Fruit fly (Drosophila melanogaster) whole organism, embryonic: Measurements from ENCODE around the gene Osi19.
A peak's percentile ranks its signal among the peaks of the same experiment; 100 is the strongest.

ENCODE experiments used
- Atf3 ChIP-seq: fragments of 200-800 bp; sonication (Bioruptor generic); optimal IDR thresholded peaks from 3 replicates; lab custom pipeline; 2016; ENCODE audit warnings: missing biosample characterization, missing genetic modification characterization
- BEAF-32 ChIP-seq: fragments of 200-800 bp; sonication (Bioruptor generic); optimal IDR thresholded peaks from 3 replicates; lab custom pipeline; 2017; ENCODE audit warnings: missing biosample characterization, missing genetic modification characterization, mild to moderate bottlenecking, moderate library complexity, missing genetic modification reagents
- CG1233 ChIP-seq: fragments of 200-800 bp; sonication (Bioruptor generic); optimal IDR thresholded peaks from 4 replicates; lab custom pipeline; 2018; ENCODE audit warnings: missing biosample characterization, mild to moderate bottlenecking, missing genetic modification characterization
- CG14860 ChIP-seq: fragments of 200-800 bp; sonication (Bioruptor generic); IDR thresholded peaks from 3 replicates; pipeline ENCODE4 v1.3.6; 2022; ENCODE audit warnings: missing biosample characterization, missing genetic modification characterization; ENCODE audit not compliant: partially characterized antibody
- CG1603 ChIP-seq: fragments of 200-800 bp; sonication (Bioruptor generic); optimal IDR thresholded peaks from 2 replicates; lab custom pipeline; 2019; ENCODE audit warnings: missing biosample characterization, mild to moderate bottlenecking, missing genetic modification characterization, moderate library complexity
- CG17829 ChIP-seq: fragments of 200-800 bp; optimal IDR thresholded peaks from 2 replicates; lab custom pipeline; 2019; ENCODE audit warnings: missing biosample characterization, mild to moderate bottlenecking, missing genetic modification characterization, moderate library complexity
- CG18262 ChIP-seq: fragments of 200-800 bp; optimal IDR thresholded peaks from 3 replicates; lab custom pipeline; 2019; ENCODE audit warnings: missing biosample characterization, mild to moderate bottlenecking, missing genetic modification characterization, moderate library complexity
- CG2129 ChIP-seq: fragments of 200-800 bp; sonication (Bioruptor generic); IDR thresholded peaks from 2 replicates; pipeline ENCODE4 v1.3.6; 2022; ENCODE audit warnings: missing biosample characterization, missing genetic modification characterization; ENCODE audit not compliant: partially characterized antibody
- CG2712 ChIP-seq: fragments of 200-800 bp; optimal IDR thresholded peaks from 3 replicates; lab custom pipeline; 2019; ENCODE audit warnings: missing biosample characterization, mild to moderate bottlenecking, missing genetic modification characterization, moderate library complexity
- CG30403 ChIP-seq: fragments of 200-800 bp; sonication (Bioruptor generic); optimal IDR thresholded peaks from 3 replicates; lab custom pipeline; 2016; ENCODE audit warnings: missing biosample characterization, missing genetic modification characterization
- CG31365 ChIP-seq: fragments of 200-800 bp; sonication (Bioruptor generic); optimal IDR thresholded peaks from 2 replicates; lab custom pipeline; 2018; ENCODE audit warnings: missing biosample characterization, mild to moderate bottlenecking, missing genetic modification characterization
- CG3281 ChIP-seq: fragments of 200-800 bp; sonication (Bioruptor generic); optimal IDR thresholded peaks from 3 replicates; lab custom pipeline; 2017; ENCODE audit warnings: missing biosample characterization, mild to moderate bottlenecking, missing genetic modification characterization
- CG42726 ChIP-seq: fragments of 200-800 bp; sonication (Bioruptor generic); IDR thresholded peaks from 2 replicates; pipeline ENCODE4 v1.3.6; 2022; ENCODE audit warnings: missing biosample characterization, missing genetic modification characterization; ENCODE audit not compliant: partially characterized antibody
- CG4707 ChIP-seq: fragments of 200-800 bp; sonication (Bioruptor generic); optimal IDR thresholded peaks from 2 replicates; lab custom pipeline; 2018; ENCODE audit warnings: missing biosample characterization, mild to moderate bottlenecking, missing genetic modification characterization, moderate library complexity
- CG6654 ChIP-seq: fragments of 200-800 bp; sonication (Bioruptor generic); optimal IDR thresholded peaks from 2 replicates; lab custom pipeline; 2017; ENCODE audit warnings: missing biosample characterization, mild to moderate bottlenecking, missing genetic modification characterization
- CG7839 ChIP-seq: fragments of 200-800 bp; sonication (Bioruptor generic); optimal IDR thresholded peaks from 3 replicates; lab custom pipeline; 2018; ENCODE audit warnings: missing biosample characterization, mild to moderate bottlenecking, missing genetic modification characterization, moderate library complexity
- CG7928 ChIP-seq: fragments of 200-800 bp; sonication (Bioruptor generic); optimal IDR thresholded peaks from 2 replicates; lab custom pipeline; 2017; ENCODE audit warnings: missing biosample characterization, mild to moderate bottlenecking, missing genetic modification characterization
- CG9727 ChIP-seq: fragments of 200-800 bp; sonication (Bioruptor generic); optimal IDR thresholded peaks from 3 replicates; lab custom pipeline; 2017; ENCODE audit warnings: missing biosample characterization, mild to moderate bottlenecking, missing genetic modification characterization
- Dbx ChIP-seq: fragments of 200-800 bp; sonication (Bioruptor generic); IDR thresholded peaks from 3 replicates; pipeline ENCODE4 v1.3.6; 2022; ENCODE audit warnings: missing biosample characterization, missing genetic modification characterization
- Ets97D ChIP-seq: fragments of 200-800 bp; sonication (Bioruptor generic); optimal IDR thresholded peaks from 3 replicates; lab custom pipeline; 2016; ENCODE audit warnings: missing biosample characterization, missing genetic modification characterization
- Fer1 ChIP-seq: fragments of 200-800 bp; sonication (Bioruptor generic); optimal IDR thresholded peaks from 2 replicates; lab custom pipeline; 2017; ENCODE audit warnings: missing biosample characterization, mild to moderate bottlenecking, missing genetic modification characterization
- H2.0 ChIP-seq: fragments of 200-800 bp; sonication (Bioruptor generic); IDR thresholded peaks from 2 replicates; pipeline ENCODE4 v1.3.6; 2022; ENCODE audit warnings: missing biosample characterization, missing genetic modification characterization
- HmgZ ChIP-seq: fragments of 200-800 bp; sonication (Bioruptor generic); optimal IDR thresholded peaks from 2 replicates; lab custom pipeline; 2018; ENCODE audit warnings: missing biosample characterization, mild to moderate bottlenecking, missing genetic modification characterization
- Lhr ChIP-seq: fragments of 200-800 bp; sonication (Bioruptor generic); optimal IDR thresholded peaks from 3 replicates; lab custom pipeline; 2017; ENCODE audit warnings: mild to moderate bottlenecking, missing biosample characterization, missing genetic modification reagents, missing genetic modification characterization
- MBD-R2 ChIP-seq: fragments of 200-800 bp; sonication (Bioruptor generic); IDR thresholded peaks from 2 replicates; pipeline ENCODE4 v1.3.6; 2022; ENCODE audit warnings: missing biosample characterization, missing genetic modification characterization
- Meics ChIP-seq: fragments of 200-800 bp; sonication (Bioruptor generic); optimal IDR thresholded peaks from 2 replicates; lab custom pipeline; 2017; ENCODE audit warnings: missing biosample characterization, mild to moderate bottlenecking, missing genetic modification characterization
- Nf-YC ChIP-seq: fragments of 200-800 bp; optimal IDR thresholded peaks from 3 replicates; lab custom pipeline; 2019; ENCODE audit warnings: missing biosample characterization, mild to moderate bottlenecking, missing genetic modification characterization, moderate library complexity
- Opbp ChIP-seq: fragments of 200-800 bp; sonication (Bioruptor generic); IDR thresholded peaks from 3 replicates; pipeline ENCODE4 v1.3.6; 2022; ENCODE audit warnings: missing biosample characterization, missing genetic modification characterization; ENCODE audit not compliant: partially characterized antibody
- Sox100B ChIP-seq: fragments of 200-800 bp; sonication (Bioruptor generic); optimal IDR thresholded peaks from 3 replicates; lab custom pipeline; 2018; ENCODE audit warnings: missing biosample characterization, mild to moderate bottlenecking, missing genetic modification characterization
- Ssrp ChIP-seq: fragments of 200-800 bp; sonication (Bioruptor generic); optimal IDR thresholded peaks from 2 replicates; lab custom pipeline; 2018; ENCODE audit warnings: missing biosample characterization, mild to moderate bottlenecking, missing genetic modification characterization, moderate library complexity
- YL-1 ChIP-seq: fragments of 200-800 bp; sonication (Bioruptor generic); optimal IDR thresholded peaks from 3 replicates; lab custom pipeline; 2017; ENCODE audit warnings: missing biosample characterization, mild to moderate bottlenecking, missing genetic modification characterization
- ab ChIP-seq: fragments of 200-800 bp; sonication (Bioruptor generic); optimal IDR thresholded peaks from 2 replicates; lab custom pipeline; 2016; ENCODE audit warnings: missing biosample characterization, missing genetic modification characterization
- bcd ChIP-seq: fragments of 200-800 bp; sonication (Bioruptor generic); optimal IDR thresholded peaks from 2 replicates; lab custom pipeline; 2017; ENCODE audit warnings: missing biosample characterization, mild to moderate bottlenecking, missing genetic modification characterization
- dm ChIP-seq: fragments of 200-800 bp; sonication (Bioruptor generic); optimal IDR thresholded peaks from 3 replicates; lab custom pipeline; 2016; ENCODE audit warnings: missing biosample characterization, missing genetic modification characterization
- fd64A ChIP-seq: fragments of 200-800 bp; sonication (Bioruptor generic); optimal IDR thresholded peaks from 3 replicates; lab custom pipeline; 2018; ENCODE audit warnings: missing biosample characterization, mild to moderate bottlenecking, missing genetic modification characterization
- gcm2 ChIP-seq: fragments of 200-800 bp; sonication (Bioruptor generic); optimal IDR thresholded peaks from 2 replicates; lab custom pipeline; 2016; ENCODE audit warnings: missing biosample characterization, missing genetic modification characterization
- gfzf ChIP-seq: fragments of 200-800 bp; sonication (Bioruptor generic); optimal IDR thresholded peaks from 2 replicates; lab custom pipeline; 2016; ENCODE audit warnings: missing biosample characterization, mild to moderate bottlenecking, missing genetic modification characterization, moderate library complexity
- grau ChIP-seq: fragments of 200-800 bp; optimal IDR thresholded peaks from 3 replicates; lab custom pipeline; 2019; ENCODE audit warnings: missing biosample characterization, mild to moderate bottlenecking, missing genetic modification characterization, moderate library complexity
- gsb ChIP-seq: fragments of 200-800 bp; sonication (Bioruptor generic); IDR thresholded peaks from 2 replicates; pipeline ENCODE4 v1.3.6; 2022; ENCODE audit warnings: missing biosample characterization, missing genetic modification characterization
- hb ChIP-seq: fragments of 200-800 bp; sonication (Bioruptor generic); IDR thresholded peaks from 3 replicates; pipeline ENCODE4 v1.3.6; 2022; ENCODE audit warnings: missing biosample characterization, missing genetic modification characterization; ENCODE audit not compliant: partially characterized antibody
- hbn ChIP-seq: fragments of 200-800 bp; sonication (Bioruptor generic); IDR thresholded peaks from 2 replicates; pipeline ENCODE4 v1.3.6; 2022; ENCODE audit warnings: missing biosample characterization, missing genetic modification characterization; ENCODE audit not compliant: partially characterized antibody
- jing ChIP-seq: fragments of 200-800 bp; sonication (Bioruptor generic); optimal IDR thresholded peaks from 2 replicates; lab custom pipeline; 2018; ENCODE audit warnings: missing biosample characterization, mild to moderate bottlenecking, missing genetic modification characterization
- phol ChIP-seq: fragments of 200-800 bp; sonication (Bioruptor generic); optimal IDR thresholded peaks from 3 replicates; lab custom pipeline; 2018; ENCODE audit warnings: missing biosample characterization, mild to moderate bottlenecking, missing genetic modification characterization, moderate library complexity
- tll ChIP-seq, 2 experiments: fragments of 200-800 bp in 1 of 2; fragments of >200 bp in 1 of 2; sonication (Bioruptor generic) in 1 of 2; optimal IDR thresholded peaks; 2 replicates each; lab custom pipeline; 2017 to 2019; ENCODE audit warnings: missing biosample characterization in 2 of 2, missing genetic modification characterization in 2 of 2, mild to moderate bottlenecking in 1 of 2, moderate library complexity in 1 of 2
- trem ChIP-seq: fragments of 200-800 bp; optimal IDR thresholded peaks from 3 replicates; lab custom pipeline; 2019; ENCODE audit warnings: missing biosample characterization, mild to moderate bottlenecking, missing genetic modification characterization, moderate library complexity
- twi ChIP-seq: fragments of 200-800 bp; optimal IDR thresholded peaks from 2 replicates; lab custom pipeline; 2019; ENCODE audit warnings: missing biosample characterization, mild to moderate bottlenecking, missing genetic modification characterization, moderate library complexity
- usp ChIP-seq: fragments of >200 bp; optimal IDR thresholded peaks from 2 replicates; lab custom pipeline; 2017; ENCODE audit warnings: missing biosample characterization, missing genetic modification characterization
- vnd ChIP-seq: fragments of 200-800 bp; sonication (Bioruptor generic); IDR thresholded peaks from 3 replicates; pipeline ENCODE4 v1.3.6; 2022; ENCODE audit warnings: missing biosample characterization, missing genetic modification characterization; ENCODE audit not compliant: partially characterized antibody
- zfh2 ChIP-seq: fragments of 200-800 bp; sonication (Bioruptor generic); optimal IDR thresholded peaks from 2 replicates; lab custom pipeline; 2016; ENCODE audit warnings: missing biosample characterization, missing genetic modification characterization

Osi19 gene

DNA sequence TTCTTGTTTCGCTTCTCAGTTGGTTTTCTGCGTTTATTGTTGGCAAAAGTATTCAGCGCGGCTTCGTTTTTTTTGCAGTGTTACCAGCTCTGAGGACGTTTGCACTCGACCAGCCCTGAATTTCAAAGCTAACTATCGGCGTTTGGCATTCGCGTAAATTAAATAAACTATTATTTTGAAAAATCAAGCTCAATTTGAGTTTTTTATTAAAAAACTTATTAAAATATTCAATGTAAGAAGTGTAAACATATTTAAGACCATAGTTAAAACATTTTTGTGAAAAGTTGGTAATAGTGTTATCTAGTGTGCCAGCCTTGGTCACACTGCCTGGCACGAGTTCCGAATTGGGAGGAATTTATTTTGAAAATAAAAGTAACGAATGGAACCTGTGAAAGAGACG is 10.7 kb downstream of the Osi19 start, which contains the start of the genes SmD2 and CG18048 (continued):
- TF ChIP-seq gcm2 (GFP tag; lab: Kevin White, UChicago) (no peak), tll (GFP tag; optimal IDR thresholded peaks at IDR 0.05; lab: Kevin White, UChicago) (peak in 1 of 2 experiments; percentile 27), twi (tag; lab: Kevin White, UChicago) (no peak), ab (no peak), grau (peak; percentile 33), jing (GFP tag; lab: Kevin White, UChicago) (no peak), zfh2 (GFP tag; lab: Kevin White, UChicago) (peak; percentile 13), dm (GFP tag; lab: Kevin White, UChicago) (peak; percentile 68), Ssrp (peak; percentile 16), CG1603 (tag; lab: Kevin White, UChicago) (peak; percentile 13), HmgZ (peak; percentile 52), Opbp (GFP tag; lab: Robert Waterston, UW) (peak; percentile 65; the same call in 1 of the 3 replicates), usp (GFP tag; lab: Kevin White, UChicago) (no peak), fd64A (GFP tag; lab: Kevin White, UChicago) (no peak), CG18262 (tag; lab: Kevin White, UChicago) (peak; percentile 9), Nf-YC (tag; lab: Kevin White, UChicago) (peak; percentile 18), gfzf (GFP tag; lab: Kevin White, UChicago) (peak; percentile 86), Lhr (GFP tag; lab: Kevin White, UChicago) (peak; percentile 57), MBD-R2 (GFP tag; lab: Robert Waterston, UW) (peak; percentile 92), vnd (GFP tag; lab: Robert Waterston, UW) (peak; percentile 75), CG2129 (GFP tag; lab: Robert Waterston, UW) (peak; percentile 54), CG1233 (GFP tag; lab: Kevin White, UChicago) (no peak), CG17829 (tag; lab: Kevin White, UChicago) (peak; percentile 45), Dbx (GFP tag; lab: Robert Waterston, UW) (0 out of 3 replicates have a peak, but pooled peaks have one; percentile 34), CG3281 (GFP tag; lab: Kevin White, UChicago) (no peak), CG4707 (no peak), BEAF-32 (peak; percentile 88), CG42726 (peak; percentile 39; the same call in 1 of the 2 replicates), CG30403 (GFP tag; lab: Kevin White, UChicago) (peak; percentile 24), CG2712 (peak; percentile 54), CG7839 (no peak), trem (tag; lab: Kevin White, UChicago) (peak; percentile 85), H2.0 (GFP tag; lab: Robert Waterston, UW) (no peak), Meics (GFP tag; lab: Kevin White, UChicago) (peak; percentile 13), Atf3 (GFP tag; lab: Kevin White, UChicago) (no peak), CG9727 (GFP tag; lab: Kevin White, UChicago) (peak; percentile 14), phol (tag; lab: Kevin White, UChicago) (peak; percentile 73), Fer1 (peak; percentile 9), CG6654 (no peak), YL-1 (GFP tag; lab: Kevin White, UChicago) (peak; percentile 82), Ets97D (GFP tag; lab: Kevin White, UChicago) (peak; percentile 67), Sox100B (GFP tag; lab: Kevin White, UChicago) (no peak), hbn (GFP tag; lab: Robert Waterston, UW) (peak; percentile 65), gsb (GFP tag; lab: Robert Waterston, UW) (no peak), hb (GFP tag; lab: Robert Waterston, UW) (peak; percentile 57; the same call in 1 of the 3 replicates), bcd (GFP tag; lab: Kevin White, UChicago) (peak; percentile 12), CG7928 (GFP tag; lab: Kevin White, UChicago) (peak; percentile 93), CG14860 (GFP tag; lab: Robert Waterston, UW) (0 out of 3 replicates have a peak, but pooled peaks have one; percentile 52), CG31365 (tag; lab: Kevin White, UChicago) (no peak)
